Fruit fly (Drosophila melanogaster): Measurements from ENCODE around the gene CG46448.
A peak's percentile ranks its signal among the peaks of the same experiment; 100 is the strongest.

dm6 chr2L:2436258-2436657, 44.8 kb downstream of the CG46448 start:
- no peak for TF ChIP-seq Gug (GFP tag; IDR thresholded peaks at IDR 0.05)
- peak; percentile 20 for TF ChIP-seq OdsH (GFP tag; optimal IDR thresholded peaks at IDR 0.05)
- no peak for TF ChIP-seq lz (GFP tag; optimal IDR thresholded peaks at IDR 0.05)
- TF ChIP-seq Hr38 (GFP tag; optimal IDR thresholded peaks at IDR 0.05), result no peak
- TF ChIP-seq eg (GFP tag; IDR thresholded peaks at IDR 0.05), result no peak
